Worm (Caenorhabditis elegans): ENCODE results near the gene F40F12.9.

F40F12.9 gene

ce11 chrIII:9956665-9957401 is 45.7 kb downstream of the F40F12.9 start, which contains the start of gene alx-1:
TSS of gene alx-1 (plus strand) at chrIII:9957351.
- no peak for TF ChIP-seq ets-7 (tag; optimal IDR thresholded peaks at IDR 0.05)
- TF ChIP-seq F13C5.2 (tag; optimal IDR thresholded peaks at IDR 0.05) = no peak
- no peak for TF ChIP-seq hmg-4 (GFP tag; optimal IDR thresholded peaks at IDR 0.05)
- TF ChIP-seq aly-1 (tag; optimal IDR thresholded peaks at IDR 0.05) = no peak
- no peak for TF ChIP-seq ceh-13 (GFP tag; optimal IDR thresholded peaks at IDR 0.05)
- no peak for TF ChIP-seq scrt-1 (GFP tag; IDR thresholded peaks at IDR 0.05)
- TF ChIP-seq ceh-36 (tag; optimal IDR thresholded peaks at IDR 0.05) = no peak
- TF ChIP-seq tbx-37 (GFP tag; conservative IDR thresholded peaks at IDR 0.05) = no peak
- TF ChIP-seq ama-1 (optimal IDR thresholded peaks at IDR 0.05) = no peak
- no peak for TF ChIP-seq sea-1 (GFP tag; conservative IDR thresholded peaks at IDR 0.05)
- TF ChIP-seq tra-4 (tag; optimal IDR thresholded peaks at IDR 0.05) = no peak
- no peak for TF ChIP-seq hmbx-1 (tag; optimal IDR thresholded peaks at IDR 0.05)
- TF ChIP-seq pes-1 (GFP tag; IDR thresholded peaks at IDR 0.05) = no peak
